Fruit fly (Drosophila melanogaster): Measurements from ENCODE around the gene CG42371.
A peak's percentile ranks its signal among the peaks of the same experiment; 100 is the strongest.

Gene CG42371

dm6 chr2L:2192123-2192601 lies 24.9 kb downstream of the CG42371 start, which contains the start of gene CG10874 (continued):
- TF ChIP-seq CrebB (tag; optimal IDR thresholded peaks at IDR 0.05) (peak; percentile 14), CG32772 (GFP tag; IDR thresholded peaks at IDR 0.05) (no peak), CG11456 (GFP tag; IDR thresholded peaks at IDR 0.05) (no peak), Oli (tag; optimal IDR thresholded peaks at IDR 0.05) (no peak), ara (GFP tag; IDR thresholded peaks at IDR 0.05) (no peak), Sry-δ (GFP tag; optimal IDR thresholded peaks at IDR 0.05) (peak; percentile 71), cad (GFP tag; optimal IDR thresholded peaks at IDR 0.05) (no peak), Side (GFP tag; optimal IDR thresholded peaks at IDR 0.05) (no peak), CG8089 (GFP tag; optimal IDR thresholded peaks at IDR 0.05) (no peak), CG10431 (GFP tag; optimal IDR thresholded peaks at IDR 0.05) (no peak), fd96Cb (tag; optimal IDR thresholded peaks at IDR 0.05) (no peak), CG9876 (GFP tag; optimal IDR thresholded peaks at IDR 0.05) (no peak), CG9817 (tag; optimal IDR thresholded peaks at IDR 0.05) (no peak), stwl (tag; optimal IDR thresholded peaks at IDR 0.05) (peak; percentile 56), CG13624 (GFP tag; optimal IDR thresholded peaks at IDR 0.05) (no peak), CG30020 (tag; optimal IDR thresholded peaks at IDR 0.05) (peak; percentile 17), fd102C (GFP tag; optimal IDR thresholded peaks at IDR 0.05) (no peak), Ets65A (GFP tag) (peak; percentile 90), Hmr (GFP tag; optimal IDR thresholded peaks at IDR 0.05) (peak; percentile 55), CG18476 (GFP tag; optimal IDR thresholded peaks at IDR 0.05) (no peak), BtbVII (GFP tag; optimal IDR thresholded peaks at IDR 0.05) (no peak), dan (GFP tag; IDR thresholded peaks at IDR 0.05) (no peak), cato (GFP tag; optimal IDR thresholded peaks at IDR 0.05; ENCODE audit: borderline replicate concordance) (no peak), CG14667 (GFP tag; IDR thresholded peaks at IDR 0.05) (no peak), pzg (GFP tag; optimal IDR thresholded peaks at IDR 0.05) (peak; percentile 98), CG43689 (GFP tag; IDR thresholded peaks at IDR 0.05) (no peak), Dip2 (GFP tag; IDR thresholded peaks at IDR 0.05) (no peak), HmgZ (tag; optimal IDR thresholded peaks at IDR 0.05) (peak; percentile 60), Adf1 (GFP tag; IDR thresholded peaks at IDR 0.05) (no peak), CkIIα-i1 (GFP tag; IDR thresholded peaks at IDR 0.05) (no peak), Myb (GFP tag; optimal IDR thresholded peaks at IDR 0.05) (peak; percentile 88), CG11723 (GFP tag; optimal IDR thresholded peaks at IDR 0.05) (no peak), Hr51 (GFP tag; optimal IDR thresholded peaks at IDR 0.05) (no peak), oc (tag; optimal IDR thresholded peaks at IDR 0.05) (no peak), sug (tag; optimal IDR thresholded peaks at IDR 0.05) (peak; percentile 35), CG11085 (GFP tag; IDR thresholded peaks at IDR 0.05) (no peak), MESR4 (GFP tag; optimal IDR thresholded peaks at IDR 0.05) (peak; percentile 87), Mes4 (GFP tag; optimal IDR thresholded peaks at IDR 0.05) (no peak), CG15269 (tag; optimal IDR thresholded peaks at IDR 0.05) (no peak), Ets97D (GFP tag; optimal IDR thresholded peaks at IDR 0.05) (peak; percentile 78), en (GFP tag; optimal IDR thresholded peaks at IDR 0.05) (no peak), dysf (GFP tag; IDR thresholded peaks at IDR 0.05) (no peak), abd-A (tag; optimal IDR thresholded peaks at IDR 0.05) (peak; percentile 57), zfh2 (GFP tag; optimal IDR thresholded peaks at IDR 0.05) (no peak), fu2 (GFP tag; optimal IDR thresholded peaks at IDR 0.05) (no peak), mirr (GFP tag; optimal IDR thresholded peaks at IDR 0.05) (no peak), tgo (GFP tag; IDR thresholded peaks at IDR 0.05) (no peak), CG13894 (tag; optimal IDR thresholded peaks at IDR 0.05) (peak; percentile 66), zen (tag; optimal IDR thresholded peaks at IDR 0.05) (peak; percentile 40), CG6813 (GFP tag; optimal IDR thresholded peaks at IDR 0.05) (no peak), CG16815 (GFP tag; optimal IDR thresholded peaks at IDR 0.05) (no peak), Rfx (GFP tag; IDR thresholded peaks at IDR 0.05) (no peak)

Data from whole organism, embryonic.